Worm (Caenorhabditis elegans) whole organism, L1 larva: ENCODE data around the gene lig-1.
A peak's percentile ranks its signal among the peaks of the same experiment; 100 is the strongest.

ENCODE experiments used
- C16A3.4 ChIP-seq: fragments of 150-350 bp; optimal IDR thresholded peaks from 2 replicates; lab custom pipeline; 2014; ENCODE audit warnings: missing biosample characterization, missing genetic modification characterization
- Y116A8C.19 ChIP-seq: sonication (generic microtip); optimal IDR thresholded peaks from 2 replicates; lab custom pipeline; 2016; ENCODE audit warnings: missing compliant biosample characterization, missing genetic modification characterization, borderline replicate concordance
- blmp-1 ChIP-seq: fragments of 150-350 bp; optimal IDR thresholded peaks from 2 replicates; lab custom pipeline; 2014; ENCODE audit warnings: missing biosample characterization, missing genetic modification characterization
- ces-1 ChIP-seq: fragments of 150-350 bp; optimal IDR thresholded peaks from 2 replicates; lab custom pipeline; 2014; ENCODE audit warnings: missing biosample characterization, missing genetic modification reagents, missing genetic modification characterization
- dpl-1 ChIP-seq, 3 experiments: fragments of 150-350 bp in 2 of 3; sonication (generic microtip) in 1 of 3; optimal IDR thresholded peaks; 2 replicates each; lab custom pipeline; 2014 to 2017; ENCODE audit warnings: missing biosample characterization in 3 of 3, missing genetic modification characterization in 3 of 3, missing genetic modification reagents in 3 of 3
- dsc-1 ChIP-seq: sonication (generic microtip); optimal IDR thresholded peaks from 2 replicates; lab custom pipeline; 2016; ENCODE audit warnings: mild to moderate bottlenecking, missing genetic modification characterization, missing compliant biosample characterization
- egl-13 ChIP-seq: sonication (generic microtip); optimal IDR thresholded peaks from 2 replicates; lab custom pipeline; 2016; ENCODE audit warnings: missing genotype, missing genetic modification reagents, missing genetic modification characterization, missing compliant biosample characterization
- egl-27 ChIP-seq, 2 experiments: fragments of 150-350 bp in 1 of 2; sonication (generic microtip); optimal IDR thresholded peaks; 3 replicates each; lab custom pipeline; 2017 to 2018; ENCODE audit warnings: missing biosample characterization in 2 of 2, missing genetic modification characterization in 2 of 2, missing genetic modification reagents in 2 of 2
- elt-3 ChIP-seq, 6 experiments: fragments of 150-350 bp in 1 of 6; sonication (generic microtip); optimal IDR thresholded peaks; 2 replicates each; lab custom pipeline; 2017 to 2018; ENCODE audit warnings: missing biosample characterization in 6 of 6, missing genetic modification characterization in 6 of 6, inconsistent platforms in 1 of 6
- fkh-10 ChIP-seq: sonication (generic microtip); optimal IDR thresholded peaks from 2 replicates; lab custom pipeline; 2017; ENCODE audit warnings: missing biosample characterization, missing genetic modification reagents, missing genetic modification characterization
- fkh-4 ChIP-seq: sonication (generic microtip); optimal IDR thresholded peaks from 2 replicates; lab custom pipeline; 2016; ENCODE audit warnings: missing compliant biosample characterization, missing genetic modification characterization, borderline replicate concordance
- fkh-8 ChIP-seq: sonication (generic microtip); optimal IDR thresholded peaks from 2 replicates; lab custom pipeline; 2016; ENCODE audit warnings: mild to moderate bottlenecking, missing genetic modification characterization, missing compliant biosample characterization
- grh-1 ChIP-seq: fragments of 200-800 bp; sonication (Bioruptor generic); IDR thresholded peaks from 2 replicates; pipeline ENCODE4 v1.3.6; 2022; ENCODE audit warnings: missing genetic modification reagents, missing genetic modification characterization, missing compliant biosample characterization
- hlh-17 ChIP-seq: fragments of 200-800 bp; sonication (Bioruptor generic); optimal IDR thresholded peaks from 2 replicates; lab custom pipeline; 2018; ENCODE audit warnings: missing genetic modification characterization, mild to moderate bottlenecking, missing compliant biosample characterization, moderate library complexity, borderline replicate concordance
- irx-1 ChIP-seq: sonication (generic microtip); optimal IDR thresholded peaks from 2 replicates; lab custom pipeline; 2016; ENCODE audit warnings: missing genetic modification characterization, missing compliant biosample characterization
- lin-14 ChIP-seq: fragments of 200-800 bp; sonication (Bioruptor generic); optimal IDR thresholded peaks from 2 replicates; lab custom pipeline; 2018; ENCODE audit warnings: mild to moderate bottlenecking, missing genetic modification characterization, moderate library complexity, missing compliant biosample characterization
- lin-35 ChIP-seq, 2 experiments: fragments of 150-350 bp; optimal IDR thresholded peaks; 2 replicates each; lab custom pipeline; 2014; ENCODE audit warnings: missing biosample characterization in 2 of 2, missing genetic modification characterization in 2 of 2, missing genetic modification reagents in 2 of 2
- lsy-2 ChIP-seq, 2 experiments: fragments of 150-350 bp; optimal IDR thresholded peaks; 2 replicates each; lab custom pipeline; 2014; ENCODE audit warnings: missing biosample characterization in 2 of 2, missing genetic modification characterization in 2 of 2
- mab-9 ChIP-seq: fragments of 200-800 bp; sonication (Bioruptor generic); IDR thresholded peaks from 2 replicates; pipeline ENCODE4 v1.3.6; 2022; ENCODE audit warnings: missing genetic modification reagents, missing genetic modification characterization, missing compliant biosample characterization
- mep-1 ChIP-seq: fragments of 150-350 bp; optimal IDR thresholded peaks from 2 replicates; lab custom pipeline; 2014; ENCODE audit warnings: missing biosample characterization, missing genetic modification characterization
- nhr-20 ChIP-seq: sonication (generic microtip); optimal IDR thresholded peaks from 2 replicates; lab custom pipeline; 2016; ENCODE audit warnings: mild to moderate bottlenecking, missing genetic modification characterization, missing compliant biosample characterization
- nhr-47 ChIP-seq: sonication (generic microtip); optimal IDR thresholded peaks from 2 replicates; lab custom pipeline; 2016; ENCODE audit warnings: mild to moderate bottlenecking, missing genetic modification characterization, moderate library complexity, missing compliant biosample characterization
- nhr-85 ChIP-seq: sonication (generic microtip); peaks from one replicate; lab custom pipeline; 2016; ENCODE audit warnings: missing genetic modification characterization, inconsistent platforms, missing compliant biosample characterization
- nhr-90 ChIP-seq: sonication (generic microtip); optimal IDR thresholded peaks from 2 replicates; lab custom pipeline; 2016; ENCODE audit warnings: mild to moderate bottlenecking, missing genetic modification characterization, missing compliant biosample characterization; ENCODE audit not compliant: poor library complexity
- pax-3 ChIP-seq: fragments of 200-800 bp; sonication (Bioruptor generic); optimal IDR thresholded peaks from 2 replicates; lab custom pipeline; 2018; ENCODE audit warnings: mild to moderate bottlenecking, missing genetic modification characterization, moderate library complexity, missing compliant biosample characterization
- rnt-1 ChIP-seq: sonication (generic microtip); optimal IDR thresholded peaks from 2 replicates; lab custom pipeline; 2016; ENCODE audit warnings: mild to moderate bottlenecking, missing genetic modification characterization, moderate library complexity, missing compliant biosample characterization
- snpc-4 ChIP-seq: fragments of 150-350 bp; optimal IDR thresholded peaks from 2 replicates; lab custom pipeline; 2014; ENCODE audit warnings: missing biosample characterization, missing genetic modification characterization
- sup-37 ChIP-seq: fragments of 200-800 bp; sonication (Bioruptor generic); optimal IDR thresholded peaks from 2 replicates; lab custom pipeline; 2018; ENCODE audit warnings: mild to moderate bottlenecking, missing genetic modification characterization, missing compliant biosample characterization
- swsn-7 ChIP-seq: sonication (generic microtip); optimal IDR thresholded peaks from 2 replicates; lab custom pipeline; 2016; ENCODE audit warnings: missing genetic modification characterization, missing compliant biosample characterization
- tlp-1 ChIP-seq: fragments of 150-350 bp; optimal IDR thresholded peaks from 2 replicates; lab custom pipeline; 2014; ENCODE audit warnings: missing biosample characterization, missing genetic modification characterization
- unc-130 ChIP-seq: fragments of 150-350 bp; optimal IDR thresholded peaks from 2 replicates; lab custom pipeline; 2017; ENCODE audit warnings: missing biosample characterization, missing genetic modification characterization, inconsistent platforms
- unc-30 ChIP-seq: sonication (generic microtip); optimal IDR thresholded peaks from 2 replicates; lab custom pipeline; 2017; ENCODE audit warnings: missing biosample characterization, missing genetic modification characterization
- unc-62 ChIP-seq: fragments of 150-350 bp; optimal IDR thresholded peaks from 2 replicates; lab custom pipeline; 2014; ENCODE audit warnings: missing biosample characterization, missing genetic modification reagents, missing genetic modification characterization
- ztf-11 ChIP-seq, 2 experiments: sonication (generic microtip); optimal IDR thresholded peaks; 2 replicates each; lab custom pipeline; 2016 to 2017; ENCODE audit warnings: missing genetic modification characterization in 2 of 2, missing biosample characterization in 1 of 2, missing compliant biosample characterization in 1 of 2

The lig-1 gene

DNA sequence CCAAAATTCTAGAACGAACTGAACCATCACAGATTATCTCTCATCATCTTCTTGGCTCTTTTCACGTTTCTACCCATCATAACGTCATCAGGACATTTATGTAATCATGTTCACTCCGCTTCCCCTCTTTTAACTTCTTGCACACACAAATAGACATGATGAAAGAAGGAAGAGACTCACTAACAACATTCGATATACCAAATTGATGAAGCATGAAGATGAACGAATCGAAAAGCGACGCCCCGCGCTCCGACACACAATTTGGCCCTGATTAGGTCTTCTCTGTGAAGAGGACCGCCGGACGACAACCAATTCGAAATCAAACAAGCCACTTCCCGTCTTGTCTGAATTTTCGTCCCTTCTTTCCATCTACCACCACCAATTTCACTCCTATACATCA is 4.6 kb downstream of the lig-1 start:
- TF ChIP-seq irx-1 (no peak), lin-14 (peak; percentile 52), unc-30 (tag; lab: Kevin White, UChicago) (no peak), pax-3 (tag; lab: Kevin White, UChicago) (no peak), egl-13 (tag; lab: Kevin White, UChicago) (no peak), egl-27 (tag; optimal IDR thresholded peaks at IDR 0.05; lab: Kevin White, UChicago) (no peak), lin-35 (GFP tag; optimal IDR thresholded peaks at IDR 0.05; lab: Kevin White, UChicago) (no peak), fkh-4 (tag; lab: Kevin White, UChicago) (no peak)

DNA sequence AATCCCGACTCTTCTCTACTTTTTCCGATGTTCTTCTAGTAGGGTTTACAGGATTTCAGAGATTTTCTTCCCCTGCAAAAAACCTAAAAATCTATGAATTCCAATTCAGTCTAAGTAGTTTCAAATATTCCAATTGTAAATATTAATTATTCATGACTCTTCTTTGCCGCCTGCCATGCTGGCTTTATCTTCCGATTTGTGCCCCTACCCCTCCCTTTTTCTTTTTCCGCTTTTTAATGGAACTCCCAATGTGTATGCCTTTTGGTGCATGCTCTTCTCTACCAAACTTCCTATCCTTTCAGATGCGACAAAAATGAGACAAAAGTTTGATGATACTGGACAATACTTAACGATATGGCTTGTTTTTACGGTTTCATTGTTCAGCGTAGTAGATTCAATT is 10.8 kb downstream of the lig-1 start, which contains the start of gene nrx-1:
Gene nrx-1, plus strand, starts transcription at position 301 of the 400 bp plus-strand sequence.
- TF ChIP-seq C16A3.4 (tag; lab: Kevin White, UChicago) = no peak
- no peak for TF ChIP-seq unc-130 (tag; lab: Kevin White, UChicago)
- TF ChIP-seq nhr-85 = no peak
- TF ChIP-seq rnt-1 (tag; lab: Kevin White, UChicago) = no peak
- no peak for TF ChIP-seq nhr-90 (tag; lab: Kevin White, UChicago)

DNA sequence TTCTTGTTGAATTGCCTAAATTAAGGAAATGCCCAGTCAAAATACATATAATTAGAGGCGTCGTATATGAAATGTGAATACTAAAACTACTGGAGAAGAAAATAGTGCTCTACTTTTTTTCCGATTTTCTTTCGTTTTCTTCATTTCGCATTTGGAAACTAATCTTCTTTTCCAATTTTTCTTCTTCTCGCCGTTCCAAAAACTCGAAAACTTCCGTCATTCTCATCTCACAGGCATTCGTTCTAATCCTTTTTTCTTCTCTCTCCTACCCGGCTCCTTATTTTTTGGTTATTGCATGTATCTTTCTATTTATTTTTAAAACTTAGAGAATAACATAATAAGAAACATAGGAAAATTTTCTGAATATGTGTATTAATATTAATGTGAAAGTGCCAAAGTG is 19.0 kb downstream of the lig-1 start:
- TF ChIP-seq mep-1 (no peak), snpc-4 (tag; lab: Kevin White, UChicago) (no peak)

DNA sequence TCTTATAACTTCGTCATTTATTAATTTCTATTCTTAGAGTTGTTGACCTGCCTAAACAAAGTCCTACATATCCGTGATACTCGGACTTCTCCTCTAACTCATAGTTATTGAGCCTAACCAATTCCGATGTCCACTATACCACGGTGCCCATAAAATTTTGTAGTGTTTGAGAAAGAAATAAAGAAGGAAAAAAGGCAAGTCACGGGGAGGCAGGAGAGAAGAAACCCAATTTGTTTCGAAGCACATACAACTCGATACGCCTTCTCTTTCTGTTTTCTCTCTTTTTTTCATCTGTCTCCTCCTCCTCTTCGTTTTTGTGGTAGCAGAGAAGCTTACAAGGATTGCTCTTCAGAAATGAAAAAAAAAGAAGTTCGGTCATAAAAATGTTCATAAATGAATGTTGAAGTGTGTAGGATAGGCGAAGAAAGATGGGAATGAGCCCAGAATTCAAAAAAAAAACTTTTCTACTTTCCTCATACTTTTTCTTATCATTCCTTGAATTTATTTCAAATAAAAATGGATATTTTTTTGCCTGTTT is 20.8 kb downstream of the lig-1 start:
- peak; percentile 62 for TF ChIP-seq lin-14
- no peak for TF ChIP-seq tlp-1 (tag; lab: Kevin White, UChicago)
- peak; percentile 8 for TF ChIP-seq mep-1
- no peak for TF ChIP-seq unc-30 (tag; lab: Kevin White, UChicago)
- peak; percentile 15 for TF ChIP-seq fkh-10 (GFP tag; lab: Kevin White, UChicago)
- TF ChIP-seq rnt-1 (tag; lab: Kevin White, UChicago) = no peak
- no peak for TF ChIP-seq ces-1
- no peak for TF ChIP-seq ztf-11 (tag; optimal IDR thresholded peaks at IDR 0.05; lab: Kevin White, UChicago)
- no peak for TF ChIP-seq sup-37 (GFP tag; lab: Kevin White, UChicago)
- no peak for TF ChIP-seq nhr-20 (tag; lab: Kevin White, UChicago)
- no peak for TF ChIP-seq egl-13 (tag; lab: Kevin White, UChicago)

- no peak for TF ChIP-seq lsy-2 (tag; optimal IDR thresholded peaks at IDR 0.05; lab: Kevin White, UChicago)
- no peak for TF ChIP-seq dsc-1
- no peak for TF ChIP-seq grh-1 (GFP tag; lab: Robert Waterston, UW)
- TF ChIP-seq lin-14 = peak; percentile 27
- TF ChIP-seq fkh-8 (tag; lab: Kevin White, UChicago) = no peak
- TF ChIP-seq elt-3 (tag; optimal IDR thresholded peaks at IDR 0.05; lab: Kevin White, UChicago) = no peak
Measured at ce11 chrV:10838204-10838603, 24.3 kb downstream of the lig-1 start.

ce11 chrV:10839398-10839797 is 25.5 kb downstream of the lig-1 start:
- no peak for TF ChIP-seq mab-9 (GFP tag; lab: Robert Waterston, UW)
- no peak for TF ChIP-seq nhr-47 (tag; lab: Kevin White, UChicago)
- TF ChIP-seq unc-30 (tag; lab: Kevin White, UChicago) = no peak
- TF ChIP-seq lin-14 = peak; percentile 8
- TF ChIP-seq dsc-1 = no peak

DNA sequence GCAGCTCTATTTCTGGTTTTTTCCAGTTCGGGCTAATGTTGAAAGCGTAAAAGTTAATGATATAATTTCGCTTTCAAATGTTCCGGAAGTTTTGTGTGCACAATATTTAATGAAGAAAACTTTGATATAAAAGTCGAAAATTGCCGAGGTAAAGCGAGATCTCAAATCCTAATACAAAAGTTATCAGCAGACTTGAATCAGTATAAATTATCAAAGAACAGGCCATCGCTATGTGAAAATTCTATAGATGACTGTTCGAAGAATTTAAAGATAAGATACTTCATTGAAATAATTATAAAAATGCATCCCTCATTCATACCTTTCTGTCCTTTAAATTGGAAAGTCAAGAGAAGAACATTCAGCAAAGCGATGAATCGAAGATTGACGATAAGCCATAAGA is 33.0 kb downstream of the lig-1 start, which contains the start of gene C29A12.6:
Gene C29A12.6, plus strand, starts transcription at position 301 of the 400 bp plus-strand sequence.
- no peak for TF ChIP-seq Y116A8C.19 (tag; lab: Kevin White, UChicago)
- no peak for TF ChIP-seq swsn-7 (tag; lab: Kevin White, UChicago)
- no peak for TF ChIP-seq blmp-1
- TF ChIP-seq dpl-1 (GFP tag; optimal IDR thresholded peaks at IDR 0.05; lab: Kevin White, UChicago) = no peak
- TF ChIP-seq unc-62 (GFP tag; lab: Kevin White, UChicago) = no peak
- TF ChIP-seq tlp-1 (tag; lab: Kevin White, UChicago) = no peak
- TF ChIP-seq hlh-17 (GFP tag; lab: Kevin White, UChicago) = no peak
- TF ChIP-seq lin-35 (GFP tag; optimal IDR thresholded peaks at IDR 0.05; lab: Kevin White, UChicago) = no peak
